Worm (Caenorhabditis elegans): ENCODE data around the gene T01B7.5.

T01B7.5 gene

DNA sequence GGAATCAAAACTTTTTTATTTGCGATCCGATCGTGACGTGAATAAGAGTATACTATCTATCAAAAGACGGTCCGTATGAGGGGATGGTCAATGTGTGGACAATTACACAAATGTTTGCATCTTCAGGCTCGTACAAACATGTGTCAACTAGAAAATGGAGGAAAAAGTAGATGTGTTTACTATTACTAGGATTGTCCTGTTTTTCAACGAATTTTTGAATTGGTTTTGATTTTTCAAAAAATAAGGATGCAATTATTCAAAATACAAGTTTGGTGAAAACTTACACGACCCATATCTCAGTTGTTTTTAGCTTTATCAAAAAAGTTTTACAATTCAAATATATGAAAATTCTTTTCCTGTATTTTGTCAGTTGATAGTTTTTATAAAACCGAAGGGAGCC is 38.6 kb downstream of the T01B7.5 start, which contains the start of gene K08F8.7:
K08F8.7 (minus strand) TSS at position 101 of the 400 bp plus-strand sequence.
- TF ChIP-seq zag-1 (tag; optimal IDR thresholded peaks at IDR 0.05) (no peak), hmg-11 (tag; optimal IDR thresholded peaks at IDR 0.05) (no peak), nhr-237 (tag; optimal IDR thresholded peaks at IDR 0.05) (no peak), sea-2 (GFP tag; optimal IDR thresholded peaks at IDR 0.05) (no peak), nhr-77 (tag; optimal IDR thresholded peaks at IDR 0.05) (no peak), nhr-43 (tag; optimal IDR thresholded peaks at IDR 0.05; ENCODE audit: poor library complexity, severe bottlenecking) (no peak), snpc-4 (tag; optimal IDR thresholded peaks at IDR 0.05) (no peak), egl-5 (tag; optimal IDR thresholded peaks at IDR 0.05) (no peak), pha-4 (tag; optimal IDR thresholded peaks at IDR 0.05) (no peak), ZK546.5 (tag; optimal IDR thresholded peaks at IDR 0.05) (no peak), nhr-23 (tag; optimal IDR thresholded peaks at IDR 0.05) (no peak), lin-15B (tag; optimal IDR thresholded peaks at IDR 0.05) (no peak), jun-1 (tag; optimal IDR thresholded peaks at IDR 0.05) (no peak), fkh-10 (GFP tag; optimal IDR thresholded peaks at IDR 0.05) (no peak), ceh-16 (tag; optimal IDR thresholded peaks at IDR 0.05) (no peak)

DNA sequence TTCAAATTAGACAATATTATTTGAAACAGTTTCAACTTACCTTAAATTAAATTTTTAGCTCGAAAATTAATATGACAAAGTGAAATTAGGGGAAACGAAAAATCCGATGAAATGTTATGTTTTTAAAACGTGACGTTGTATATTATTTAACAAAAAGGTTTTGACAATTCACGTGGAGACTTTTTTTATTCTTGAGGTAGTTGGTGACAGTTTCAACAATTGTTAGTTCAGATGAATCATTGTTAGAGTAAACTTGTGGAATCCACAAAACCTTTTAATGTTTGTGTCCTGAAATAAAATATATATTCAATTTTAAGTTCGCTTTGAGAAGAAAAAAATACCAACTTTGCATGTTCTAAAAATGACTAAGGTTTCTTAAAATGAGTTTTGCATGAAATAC is 42.9 kb downstream of the T01B7.5 start, which contains the start of gene fut-1:
fut-1 (minus strand) TSS at position 101 of the 400 bp plus-strand sequence.
- no peak for TF ChIP-seq unc-39 (tag; optimal IDR thresholded peaks at IDR 0.05)
- TF ChIP-seq fkh-2 (tag; optimal IDR thresholded peaks at IDR 0.05): no peak
- TF ChIP-seq lin-15B (tag; optimal IDR thresholded peaks at IDR 0.05): no peak
- no peak for TF ChIP-seq lin-39 (tag; optimal IDR thresholded peaks at IDR 0.05)
- no peak for TF ChIP-seq ceh-9 (tag; optimal IDR thresholded peaks at IDR 0.05)
- TF ChIP-seq nhr-28 (tag; optimal IDR thresholded peaks at IDR 0.05): no peak
- no peak for TF ChIP-seq nhr-237 (tag; optimal IDR thresholded peaks at IDR 0.05)

DNA sequence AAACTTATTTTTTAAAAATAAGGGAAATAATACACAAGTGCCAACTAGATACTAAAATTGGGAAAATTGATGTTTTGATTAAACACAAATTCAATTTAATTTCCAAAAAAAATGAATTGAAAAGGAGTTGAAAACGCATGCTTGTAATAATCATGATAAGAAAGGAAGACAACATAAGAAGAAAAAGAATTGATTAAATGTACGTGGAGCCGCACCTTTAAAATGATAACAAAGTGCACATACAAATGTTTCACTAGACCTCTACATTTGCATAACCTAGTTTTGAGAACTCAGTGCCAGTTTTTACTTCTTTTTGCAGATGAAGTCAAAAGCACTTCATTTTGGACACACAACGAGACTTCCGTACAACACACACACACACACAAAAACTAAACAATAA is 45.1 kb downstream of the T01B7.5 start:
- TF ChIP-seq aly-2 (tag; optimal IDR thresholded peaks at IDR 0.05) (no peak), nhr-77 (tag; optimal IDR thresholded peaks at IDR 0.05) (no peak), sea-2 (GFP tag; optimal IDR thresholded peaks at IDR 0.05) (no peak), elt-2 (tag; optimal IDR thresholded peaks at IDR 0.05) (peak; percentile 56), pha-4 (tag; optimal IDR thresholded peaks at IDR 0.05) (peak; percentile 20), ztf-11 (tag; optimal IDR thresholded peaks at IDR 0.05) (no peak), R02D3.7 (tag; optimal IDR thresholded peaks at IDR 0.05) (no peak)

DNA sequence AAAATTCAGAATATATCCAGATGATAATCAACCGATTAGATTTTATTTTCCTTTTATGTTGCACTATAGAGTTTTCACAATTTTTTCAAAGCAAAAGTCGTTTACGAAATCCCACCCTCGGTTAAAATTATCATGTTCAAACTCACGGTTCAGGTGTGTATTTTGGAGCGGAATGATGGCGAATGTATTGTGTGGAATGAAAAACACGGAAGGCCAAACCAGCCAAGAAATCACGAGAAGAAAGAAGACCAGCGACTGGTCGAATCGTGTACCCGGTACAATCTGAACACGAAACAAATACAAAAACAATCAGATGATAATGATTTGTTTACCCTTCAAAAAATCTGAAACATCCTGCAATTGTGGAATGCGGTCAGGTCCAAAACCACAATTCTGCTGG is 46.7 kb downstream of the T01B7.5 start:
- TF ChIP-seq ZK546.5 (tag; optimal IDR thresholded peaks at IDR 0.05): no peak
- no peak for TF ChIP-seq mml-1 (tag; optimal IDR thresholded peaks at IDR 0.05)
- TF ChIP-seq fkh-2 (tag; optimal IDR thresholded peaks at IDR 0.05): no peak
- no peak for TF ChIP-seq nhr-11 (tag; optimal IDR thresholded peaks at IDR 0.05)
- TF ChIP-seq ztf-4 (tag; optimal IDR thresholded peaks at IDR 0.05): no peak

DNA sequence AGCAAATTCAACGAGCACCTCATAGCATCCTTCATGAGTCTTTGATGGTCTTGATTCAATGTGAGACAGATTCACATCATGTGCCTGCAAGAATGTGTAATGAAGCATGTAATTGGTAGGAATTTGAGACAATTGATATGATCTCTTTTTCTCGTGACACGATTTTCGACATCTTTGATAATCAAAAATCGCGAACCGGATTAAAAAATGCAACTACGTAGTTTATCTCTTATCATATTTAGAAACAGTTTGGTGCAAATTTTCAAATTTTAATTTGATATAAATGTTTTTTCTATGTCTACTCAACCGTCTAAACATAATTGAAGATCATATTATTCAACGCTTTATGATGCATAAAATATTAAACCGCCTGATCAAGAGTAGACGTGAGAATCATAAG is 47.7 kb downstream of the T01B7.5 start:
- TF ChIP-seq daf-12 (tag; optimal IDR thresholded peaks at IDR 0.05) (no peak), hmg-11 (tag; optimal IDR thresholded peaks at IDR 0.05) (no peak), nhr-28 (tag; optimal IDR thresholded peaks at IDR 0.05) (no peak), snpc-4 (tag; optimal IDR thresholded peaks at IDR 0.05) (no peak), nhr-237 (tag; optimal IDR thresholded peaks at IDR 0.05) (no peak), mml-1 (tag; optimal IDR thresholded peaks at IDR 0.05) (no peak), ztf-4 (tag; optimal IDR thresholded peaks at IDR 0.05) (no peak), lin-15B (tag; optimal IDR thresholded peaks at IDR 0.05) (no peak), lin-39 (tag; optimal IDR thresholded peaks at IDR 0.05) (no peak), jun-1 (tag; optimal IDR thresholded peaks at IDR 0.05) (no peak), fkh-2 (tag; optimal IDR thresholded peaks at IDR 0.05) (no peak), nhr-11 (tag; optimal IDR thresholded peaks at IDR 0.05) (no peak), unc-39 (tag; optimal IDR thresholded peaks at IDR 0.05) (no peak), eor-1 (tag; optimal IDR thresholded peaks at IDR 0.05) (no peak), nhr-67 (tag; optimal IDR thresholded peaks at IDR 0.05) (no peak), skn-1 (tag; optimal IDR thresholded peaks at IDR 0.05) (no peak), nhr-76 (tag; optimal IDR thresholded peaks at IDR 0.05) (no peak)

DNA sequence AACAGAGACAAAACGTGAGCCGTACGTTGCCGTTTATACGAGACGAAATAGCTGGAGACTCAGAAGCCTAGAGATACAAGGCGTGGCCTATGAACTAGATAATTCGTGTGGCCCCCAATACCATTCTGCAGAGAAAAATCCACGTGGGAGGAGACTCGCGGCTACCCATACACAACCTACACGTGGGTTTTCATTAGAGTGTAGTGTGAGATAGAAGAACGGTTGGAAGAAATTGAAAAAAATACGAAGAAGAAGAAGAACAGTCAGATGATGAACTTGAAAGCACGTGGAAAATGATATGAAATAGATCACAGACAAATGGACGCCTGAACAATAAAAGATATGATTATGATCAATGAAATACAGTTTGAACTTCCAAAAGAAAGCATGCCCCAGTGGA is 48.5 kb downstream of the T01B7.5 start:
- TF ChIP-seq pqm-1 (tag; optimal IDR thresholded peaks at IDR 0.05) (no peak), ceh-82 (tag; optimal IDR thresholded peaks at IDR 0.05) (no peak), nfya-1 (tag; optimal IDR thresholded peaks at IDR 0.05; ENCODE audit: insufficient read depth) (no peak), sea-2 (GFP tag; optimal IDR thresholded peaks at IDR 0.05) (no peak), mdl-1 (tag; optimal IDR thresholded peaks at IDR 0.05) (peak; percentile 48), nhr-23 (tag; optimal IDR thresholded peaks at IDR 0.05) (peak; percentile 70), nhr-28 (tag; optimal IDR thresholded peaks at IDR 0.05) (no peak), skn-1 (tag; optimal IDR thresholded peaks at IDR 0.05) (no peak), hmg-11 (tag; optimal IDR thresholded peaks at IDR 0.05) (no peak), fos-1 (tag; optimal IDR thresholded peaks at IDR 0.05) (no peak), lsy-12 (tag; optimal IDR thresholded peaks at IDR 0.05) (peak; percentile 2), snpc-4 (tag; optimal IDR thresholded peaks at IDR 0.05) (no peak), nhr-25 (tag; optimal IDR thresholded peaks at IDR 0.05) (peak; percentile 24), nhr-43 (tag; optimal IDR thresholded peaks at IDR 0.05; ENCODE audit: poor library complexity, severe bottlenecking) (peak; percentile 81)
